Worm (Caenorhabditis elegans): Measurements from ENCODE around the gene F39G3.2.

F39G3.2 gene

ce11 chrV:4724453-4724852 is 13.2 kb upstream of the F39G3.2 start, which contains the start of gene F39G3.4:
F39G3.4 (plus strand) TSS chrV:4724753.
- TF ChIP-seq ztf-11 (tag; optimal IDR thresholded peaks at IDR 0.05) (no peak), nhr-76 (tag; optimal IDR thresholded peaks at IDR 0.05) (no peak), sea-2 (GFP tag; optimal IDR thresholded peaks at IDR 0.05) (no peak)

DNA sequence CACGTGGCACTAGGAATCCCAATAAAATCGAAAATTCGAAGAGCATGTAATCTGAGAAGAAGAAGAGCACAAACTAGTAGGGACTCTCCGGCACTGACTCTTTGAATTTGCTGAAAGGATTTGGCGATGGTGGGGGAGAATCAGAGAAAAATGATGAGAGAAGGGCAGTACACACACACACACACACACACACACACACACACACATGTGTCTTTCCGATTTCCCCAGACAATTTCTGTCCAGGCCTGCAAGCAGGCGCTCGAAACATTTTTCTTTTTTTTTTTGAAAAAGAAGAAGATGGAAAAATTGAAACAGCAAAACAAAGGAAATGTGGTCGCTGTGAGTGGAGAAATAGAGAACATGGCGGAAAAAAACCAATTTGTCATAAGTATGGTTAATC is 7.6 kb upstream of the F39G3.2 start, which contains the start of gene tig-2:
Gene tig-2 (minus strand): TSS at position 87 of the 400 bp plus-strand sequence.
- TF ChIP-seq nfya-1 (tag; optimal IDR thresholded peaks at IDR 0.05; ENCODE audit: insufficient read depth) (peak; percentile 27), lin-39 (tag; optimal IDR thresholded peaks at IDR 0.05) (peak; percentile 36), zag-1 (tag; optimal IDR thresholded peaks at IDR 0.05) (no peak)

DNA sequence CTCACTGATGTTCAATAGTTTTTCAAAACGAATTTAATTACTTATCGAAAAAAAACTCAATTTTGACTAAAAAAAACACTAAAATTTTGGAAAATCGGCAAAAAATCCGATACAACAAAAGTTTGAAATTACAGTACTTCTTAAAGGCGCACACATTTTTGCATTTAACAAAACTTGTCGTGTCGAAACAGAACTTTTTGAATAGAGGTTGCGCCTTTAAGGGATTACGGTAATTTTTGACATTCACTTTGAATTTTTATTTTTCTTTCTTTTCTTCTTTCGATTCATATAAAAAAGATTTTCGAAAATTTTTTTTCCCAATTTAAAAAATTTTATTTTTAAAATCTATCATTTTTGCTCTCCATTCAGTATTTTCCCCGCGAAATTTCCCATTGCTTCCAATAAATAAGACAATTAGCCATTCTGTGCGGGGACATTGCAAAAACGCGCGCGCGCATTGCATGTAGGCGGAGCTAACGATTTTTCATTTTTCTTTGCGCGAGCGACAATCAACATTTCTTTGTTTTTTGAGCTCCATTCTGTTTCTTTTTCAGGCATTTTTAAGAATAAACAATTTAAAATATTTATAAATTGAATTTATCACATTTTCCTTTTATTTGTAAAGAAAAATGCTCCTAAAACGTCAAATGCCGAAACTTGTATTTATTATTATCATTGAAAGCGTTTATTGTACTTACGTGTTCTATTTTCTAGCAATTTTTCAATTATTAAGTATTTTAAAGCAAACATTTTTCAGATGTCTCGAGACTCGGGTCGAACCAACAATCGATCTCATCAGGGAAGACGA is 6.3 kb upstream of the F39G3.2 start, which contains the start of gene F39G3.3:
Gene F39G3.3 (plus strand): TSS at position 758 of the 808 bp plus-strand sequence.
- no peak for TF ChIP-seq nhr-76 (tag; optimal IDR thresholded peaks at IDR 0.05)
- TF ChIP-seq fkh-2 (tag; optimal IDR thresholded peaks at IDR 0.05): no peak
- TF ChIP-seq pqm-1 (tag; optimal IDR thresholded peaks at IDR 0.05): peak; percentile 4
- TF ChIP-seq tbx-2 (tag; optimal IDR thresholded peaks at IDR 0.05): no peak
- no peak for TF ChIP-seq daf-12 (tag; optimal IDR thresholded peaks at IDR 0.05)
- peak; percentile 80 for TF ChIP-seq egl-5 (tag; optimal IDR thresholded peaks at IDR 0.05)
- TF ChIP-seq ama-1 (optimal IDR thresholded peaks at IDR 0.05): peak; percentile 24
- peak; percentile 33 for TF ChIP-seq elt-2 (tag; optimal IDR thresholded peaks at IDR 0.05)
- TF ChIP-seq mml-1 (tag; optimal IDR thresholded peaks at IDR 0.05): no peak
- TF ChIP-seq ztf-11 (tag; optimal IDR thresholded peaks at IDR 0.05): no peak
- peak; percentile 72 for TF ChIP-seq nfya-1 (tag; optimal IDR thresholded peaks at IDR 0.05; ENCODE audit: insufficient read depth)
- no peak for TF ChIP-seq elt-1 (tag; optimal IDR thresholded peaks at IDR 0.05)
- TF ChIP-seq ztf-4 (tag; optimal IDR thresholded peaks at IDR 0.05): no peak
- TF ChIP-seq egl-27 (tag; optimal IDR thresholded peaks at IDR 0.05): no peak
- no peak for TF ChIP-seq nhr-12 (tag; optimal IDR thresholded peaks at IDR 0.05)
- peak; percentile 94 for TF ChIP-seq lin-39 (tag; optimal IDR thresholded peaks at IDR 0.05)
- no peak for TF ChIP-seq nhr-77 (tag; optimal IDR thresholded peaks at IDR 0.05)
- TF ChIP-seq aly-2 (tag; optimal IDR thresholded peaks at IDR 0.05): no peak
- TF ChIP-seq hmg-11 (tag; optimal IDR thresholded peaks at IDR 0.05): peak; percentile 81
- TF ChIP-seq fos-1 (tag; optimal IDR thresholded peaks at IDR 0.05): no peak
- no peak for TF ChIP-seq ceh-28 (tag; optimal IDR thresholded peaks at IDR 0.05)
- no peak for TF ChIP-seq nhr-67 (tag; optimal IDR thresholded peaks at IDR 0.05)
- no peak for TF ChIP-seq R02D3.7 (tag; optimal IDR thresholded peaks at IDR 0.05)
- peak; percentile 11 for TF ChIP-seq lin-15B (tag; optimal IDR thresholded peaks at IDR 0.05)
- TF ChIP-seq ceh-82 (tag; optimal IDR thresholded peaks at IDR 0.05): no peak
- TF ChIP-seq nhr-23 (tag; optimal IDR thresholded peaks at IDR 0.05): peak; percentile 45
- peak; percentile 52 for TF ChIP-seq skn-1 (tag; optimal IDR thresholded peaks at IDR 0.05)
- TF ChIP-seq nhr-43 (tag; optimal IDR thresholded peaks at IDR 0.05; ENCODE audit: poor library complexity, severe bottlenecking): peak; percentile 58
- TF ChIP-seq pha-4 (tag; optimal IDR thresholded peaks at IDR 0.05): peak; percentile 77

DNA sequence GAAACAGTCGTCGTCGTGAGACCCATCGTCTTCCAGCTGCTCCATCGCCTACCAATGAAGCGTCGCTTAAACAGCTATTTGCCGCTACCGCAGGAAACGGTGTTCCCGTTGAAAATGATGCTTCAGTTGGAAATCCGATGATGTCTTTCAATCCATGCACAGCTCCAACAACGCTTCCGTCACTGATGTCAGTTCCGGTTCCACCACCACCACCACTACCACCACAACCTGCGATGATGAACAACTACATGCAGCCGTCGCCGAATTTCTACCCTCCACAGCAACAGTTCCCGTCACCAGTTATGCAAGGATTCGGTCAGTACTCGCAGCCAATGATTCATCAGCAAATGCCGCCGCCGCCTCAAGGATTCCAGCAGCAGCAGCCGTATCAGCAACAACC is 3.7 kb upstream of the F39G3.2 start:
- TF ChIP-seq nhr-25 (tag; optimal IDR thresholded peaks at IDR 0.05): no peak
- no peak for TF ChIP-seq nhr-28 (tag; optimal IDR thresholded peaks at IDR 0.05)
- no peak for TF ChIP-seq ceh-82 (tag; optimal IDR thresholded peaks at IDR 0.05)
- TF ChIP-seq elt-2 (tag; optimal IDR thresholded peaks at IDR 0.05): no peak
- TF ChIP-seq zag-1 (tag; optimal IDR thresholded peaks at IDR 0.05): no peak
- no peak for TF ChIP-seq aly-2 (tag; optimal IDR thresholded peaks at IDR 0.05)
- no peak for TF ChIP-seq nhr-67 (tag; optimal IDR thresholded peaks at IDR 0.05)
- TF ChIP-seq ama-1 (optimal IDR thresholded peaks at IDR 0.05): no peak
- TF ChIP-seq eor-1 (tag; optimal IDR thresholded peaks at IDR 0.05): no peak
- TF ChIP-seq fos-1 (tag; optimal IDR thresholded peaks at IDR 0.05): no peak
- no peak for TF ChIP-seq ztf-11 (tag; optimal IDR thresholded peaks at IDR 0.05)
- no peak for TF ChIP-seq mdl-1 (tag; optimal IDR thresholded peaks at IDR 0.05)
- no peak for TF ChIP-seq pqm-1 (tag; optimal IDR thresholded peaks at IDR 0.05)
- no peak for TF ChIP-seq fkh-10 (GFP tag; optimal IDR thresholded peaks at IDR 0.05)
- TF ChIP-seq fkh-2 (tag; optimal IDR thresholded peaks at IDR 0.05): no peak
- TF ChIP-seq tbx-2 (tag; optimal IDR thresholded peaks at IDR 0.05): no peak
